Worm (Caenorhabditis elegans): ENCODE measurements around the gene sru-42.
A peak's percentile ranks its signal among the peaks of the same experiment; 100 is the strongest.

sru-42 gene

ce11 chrV:15661580-15661979 is 11.3 kb downstream of the sru-42 start:
- TF ChIP-seq aha-1 (tag) (peak; percentile 80), dmd-8 (GFP tag; IDR thresholded peaks at IDR 0.05) (no peak), F10B5.3 (tag; optimal IDR thresholded peaks at IDR 0.05) (no peak), tra-1 (GFP tag; IDR thresholded peaks at IDR 0.05) (0 out of 2 replicates have a peak, but pooled peaks have one; percentile 32), T26A8.4 (GFP tag; IDR thresholded peaks at IDR 0.05) (peak; percentile 17; the same call in 1 of the 2 replicates), mes-2 (tag; optimal IDR thresholded peaks at IDR 0.05; ENCODE audit: poor library complexity, severe bottlenecking) (no peak)

DNA sequence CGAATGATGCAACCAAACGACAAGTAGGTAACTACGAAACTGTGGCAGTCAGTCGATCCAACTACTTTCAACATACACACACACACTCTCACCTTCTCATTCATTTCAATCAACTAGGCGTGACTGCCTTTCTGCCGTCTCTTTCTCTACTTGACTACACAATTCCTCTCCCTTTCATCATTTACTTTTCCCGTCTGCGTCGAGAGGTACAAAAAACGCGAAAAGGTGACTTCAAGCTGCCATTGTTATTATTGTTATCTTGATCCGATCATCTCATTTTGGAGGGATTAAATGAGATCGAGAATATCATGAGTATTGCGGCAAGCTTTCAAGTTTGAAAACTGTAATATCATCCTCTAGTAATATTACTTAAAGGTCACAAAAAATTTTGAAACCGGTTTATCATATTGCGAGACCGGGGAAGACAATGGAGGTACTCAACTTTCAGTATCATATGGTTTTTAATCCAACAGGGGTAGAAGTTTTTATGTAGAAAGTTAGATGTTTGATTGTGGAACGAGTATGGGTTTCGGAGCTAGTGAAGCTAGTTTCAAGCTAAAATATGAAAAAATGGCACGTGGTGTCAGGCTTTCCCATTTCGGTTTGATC is 13.9 kb downstream of the sru-42 start:
- TF ChIP-seq F49E8.2 (tag; optimal IDR thresholded peaks at IDR 0.05; ENCODE audit: borderline replicate concordance) = no peak
- no peak for TF ChIP-seq attf-4 (tag; optimal IDR thresholded peaks at IDR 0.05)
- TF ChIP-seq ceh-20 (GFP tag; IDR thresholded peaks at IDR 0.05) = no peak
- peak; percentile 13 for TF ChIP-seq nhr-48 (tag; optimal IDR thresholded peaks at IDR 0.05)
- TF ChIP-seq ZK546.5 (tag; optimal IDR thresholded peaks at IDR 0.05) = no peak
- 0 out of 2 replicates have a peak, but pooled peaks have one; percentile 35 for TF ChIP-seq egl-43 (GFP tag; IDR thresholded peaks at IDR 0.05)
- no peak for TF ChIP-seq ceh-62 (tag; optimal IDR thresholded peaks at IDR 0.05)
- TF ChIP-seq lin-39 (tag; optimal IDR thresholded peaks at IDR 0.05) = no peak
- TF ChIP-seq lsy-2 (tag; optimal IDR thresholded peaks at IDR 0.05) = peak in 1 of 2 experiments; percentile 42
- peak; percentile 60 for TF ChIP-seq nhr-11 (tag; optimal IDR thresholded peaks at IDR 0.05)
- no peak for TF ChIP-seq lin-15B (tag; optimal IDR thresholded peaks at IDR 0.05)
- TF ChIP-seq hif-1 (tag; optimal IDR thresholded peaks at IDR 0.05) = peak in 1 of 2 experiments; percentile 26
- TF ChIP-seq nhr-6 (tag; optimal IDR thresholded peaks at IDR 0.05) = peak; percentile 41
- peak; percentile 42 for TF ChIP-seq mes-2 (tag; optimal IDR thresholded peaks at IDR 0.05; ENCODE audit: poor library complexity, severe bottlenecking)
- TF ChIP-seq mxl-3 (GFP tag; optimal IDR thresholded peaks at IDR 0.05) = peak; percentile 44
- TF ChIP-seq jun-1 (tag; optimal IDR thresholded peaks at IDR 0.05) = no peak
- no peak for TF ChIP-seq dmd-9 (GFP tag; IDR thresholded peaks at IDR 0.05)
- no peak for TF ChIP-seq ztf-11 (tag; optimal IDR thresholded peaks at IDR 0.05)
- TF ChIP-seq Y48G9A.11 (GFP tag; IDR thresholded peaks at IDR 0.05) = no peak
- TF ChIP-seq skn-1 (tag; optimal IDR thresholded peaks at IDR 0.05) = no peak
- peak in 1 of 2 experiments; percentile 36 for TF ChIP-seq mdl-1 (tag; optimal IDR thresholded peaks at IDR 0.05)
- no peak for TF ChIP-seq fkh-10 (GFP tag; optimal IDR thresholded peaks at IDR 0.05)
- TF ChIP-seq lin-38 (GFP tag; IDR thresholded peaks at IDR 0.05) = no peak
- TF ChIP-seq hlh-11 (tag; optimal IDR thresholded peaks at IDR 0.05) = peak; percentile 71
- TF ChIP-seq madf-5 (GFP tag; IDR thresholded peaks at IDR 0.05) = no peak
- no peak for TF ChIP-seq saeg-2 (GFP tag; IDR thresholded peaks at IDR 0.05)
- TF ChIP-seq F10B5.3 (tag; optimal IDR thresholded peaks at IDR 0.05) = no peak
- no peak for TF ChIP-seq daf-12 (tag; optimal IDR thresholded peaks at IDR 0.05)
- TF ChIP-seq pha-4 (GFP tag; IDR thresholded peaks at IDR 0.05) = no peak
- TF ChIP-seq pha-4 (tag; optimal IDR thresholded peaks at IDR 0.05) = no peak
- TF ChIP-seq ctbp-1 (GFP tag; IDR thresholded peaks at IDR 0.05) = 0 out of 2 replicates have a peak, but pooled peaks have one; percentile 40
- TF ChIP-seq nhr-237 (tag; optimal IDR thresholded peaks at IDR 0.05) = no peak
- TF ChIP-seq set-16 (GFP tag; IDR thresholded peaks at IDR 0.05) = no peak
- no peak for TF ChIP-seq mxl-2 (GFP tag; conservative IDR thresholded peaks at IDR 0.05)
- no peak for TF ChIP-seq lim-7 (GFP tag; IDR thresholded peaks at IDR 0.05)
- TF ChIP-seq tra-1 (GFP tag; IDR thresholded peaks at IDR 0.05) = no peak
- no peak for TF ChIP-seq unc-130 (GFP tag; optimal IDR thresholded peaks at IDR 0.05)
- TF ChIP-seq dmd-6 (GFP tag; IDR thresholded peaks at IDR 0.05) = peak; percentile 55
- no peak for TF ChIP-seq daf-16 (GFP tag; optimal IDR thresholded peaks at IDR 0.05)
- peak; percentile 30 for TF ChIP-seq daf-16 (tag; optimal IDR thresholded peaks at IDR 0.05)
- no peak for TF ChIP-seq R02D3.7 (tag; optimal IDR thresholded peaks at IDR 0.05)
- no peak for TF ChIP-seq T26A8.4 (GFP tag; IDR thresholded peaks at IDR 0.05)
- TF ChIP-seq mep-1 (tag; optimal IDR thresholded peaks at IDR 0.05) = peak; percentile 55
- peak; percentile 96 for TF ChIP-seq nhr-28 (tag; optimal IDR thresholded peaks at IDR 0.05)
- TF ChIP-seq Y5F2A.4 (GFP tag; optimal IDR thresholded peaks at IDR 0.05) = no peak
- TF ChIP-seq lin-29 (GFP tag; IDR thresholded peaks at IDR 0.05) = no peak
- no peak for TF ChIP-seq gei-8 (GFP tag; optimal IDR thresholded peaks at IDR 0.05)
